Worm (Caenorhabditis elegans) whole organism, early embryonic: ENCODE measurements around the gene F25A2.1.

Experiments
- F13C5.2 ChIP-seq: sonication (generic microtip); optimal IDR thresholded peaks from 2 replicates; lab custom pipeline; 2017; ENCODE audit warnings: mild to moderate bottlenecking, missing genetic modification characterization, inconsistent platforms, missing compliant biosample characterization
- flt-1 ChIP-seq: fragments of 200-800 bp; sonication (Bioruptor generic); IDR thresholded peaks from 2 replicates; pipeline ENCODE4 v1.3.6; 2022; ENCODE audit warnings: missing genetic modification characterization, missing compliant biosample characterization
- tbx-11 ChIP-seq: fragments of 200-800 bp; sonication (Bioruptor generic); IDR thresholded peaks from 2 replicates; pipeline ENCODE4 v1.3.6; 2022; ENCODE audit warnings: missing genetic modification characterization, missing compliant biosample characterization

- TF ChIP-seq tbx-11 (GFP tag; lab: Robert Waterston, UW): no peak
- no peak for TF ChIP-seq F13C5.2 (tag; lab: Kevin White, UChicago)
- TF ChIP-seq flt-1 (GFP tag; lab: Robert Waterston, UW): no peak
Measured at ce11 chrV:1151830-1152229, 27.5 kb upstream of the F25A2.1 start.
